Worm (Caenorhabditis elegans) whole organism, L1 larva: ENCODE results near the gene D1086.8.

ENCODE experiments used
- Y116A8C.19 ChIP-seq: sonication (generic microtip); optimal IDR thresholded peaks from 2 replicates; lab custom pipeline; 2016; ENCODE audit warnings: missing compliant biosample characterization, missing genetic modification characterization, borderline replicate concordance
- aha-1 ChIP-seq: fragments of 150-350 bp; optimal IDR thresholded peaks from 2 replicates; lab custom pipeline; 2014; ENCODE audit warnings: missing biosample characterization, missing genetic modification characterization
- alr-1 ChIP-seq: fragments of 200-800 bp; sonication (Bioruptor generic); optimal IDR thresholded peaks from 2 replicates; lab custom pipeline; 2018; ENCODE audit warnings: borderline replicate concordance, mild to moderate bottlenecking, missing genetic modification characterization, missing compliant biosample characterization
- fos-1 ChIP-seq: fragments of 150-350 bp; optimal IDR thresholded peaks from 2 replicates; lab custom pipeline; 2014; ENCODE audit warnings: missing biosample characterization, missing genetic modification characterization
- lin-13 ChIP-seq: fragments of 150-350 bp; optimal IDR thresholded peaks from 2 replicates; lab custom pipeline; 2014; ENCODE audit warnings: missing biosample characterization, missing genetic modification reagents, missing genetic modification characterization
- mdl-1 ChIP-seq, 2 experiments: fragments of 150-350 bp; optimal IDR thresholded peaks; 2 replicates each; lab custom pipeline; 2014 to 2017; ENCODE audit warnings: missing biosample characterization in 2 of 2, missing genetic modification characterization in 2 of 2, inconsistent platforms in 1 of 2
- unc-130 ChIP-seq: fragments of 150-350 bp; optimal IDR thresholded peaks from 2 replicates; lab custom pipeline; 2017; ENCODE audit warnings: missing biosample characterization, missing genetic modification characterization, inconsistent platforms
- unc-62 ChIP-seq: fragments of 150-350 bp; optimal IDR thresholded peaks from 2 replicates; lab custom pipeline; 2014; ENCODE audit warnings: missing biosample characterization, missing genetic modification reagents, missing genetic modification characterization
- ztf-11 ChIP-seq, 2 experiments: sonication (generic microtip); optimal IDR thresholded peaks; 2 replicates each; lab custom pipeline; 2016 to 2017; ENCODE audit warnings: missing genetic modification characterization in 2 of 2, missing biosample characterization in 1 of 2, missing compliant biosample characterization in 1 of 2

DNA sequence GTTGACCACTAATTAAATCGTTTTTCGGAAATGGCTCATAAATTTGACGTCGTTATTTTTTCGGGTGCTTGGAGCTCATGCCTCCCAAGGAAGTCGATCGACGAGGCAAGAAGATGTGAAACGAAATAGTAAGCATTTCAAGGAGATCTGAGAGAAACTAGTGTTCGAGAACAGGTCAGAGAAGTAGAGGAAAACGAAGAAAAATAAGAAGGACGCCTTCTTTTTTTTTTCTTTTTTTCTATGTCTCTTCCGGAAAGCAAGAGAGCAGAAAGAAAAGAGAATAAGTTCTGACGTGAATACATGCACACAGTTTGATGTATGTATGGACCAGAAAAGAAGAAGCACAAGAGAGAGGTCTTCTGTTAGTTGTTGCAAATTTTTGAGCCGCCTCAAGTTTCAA lies 49.7 kb downstream of the D1086.8 start:
- TF ChIP-seq mdl-1 (tag; optimal IDR thresholded peaks at IDR 0.05; lab: Kevin White, UChicago) (no peak), alr-1 (no peak), aha-1 (tag; lab: Kevin White, UChicago) (no peak), fos-1 (tag; lab: Kevin White, UChicago) (no peak), unc-130 (tag; lab: Kevin White, UChicago) (no peak), lin-13 (GFP tag; lab: Kevin White, UChicago) (no peak), Y116A8C.19 (tag; lab: Kevin White, UChicago) (no peak), ztf-11 (tag; optimal IDR thresholded peaks at IDR 0.05; lab: Kevin White, UChicago) (no peak), unc-62 (GFP tag; lab: Kevin White, UChicago) (no peak)
